Worm (Caenorhabditis elegans) whole organism, late embryonic: ENCODE measurements around the gene col-68.

ENCODE experiments used
- ama-1 ChIP-seq: fragments of 150-350 bp; optimal IDR thresholded peaks from 2 replicates; lab custom pipeline; 2014
- ceh-19 ChIP-seq: fragments of 200-800 bp; sonication (Bioruptor generic); optimal IDR thresholded peaks from 2 replicates; lab custom pipeline; 2018; ENCODE audit warnings: mild to moderate bottlenecking, missing genetic modification characterization, missing compliant biosample characterization
- ceh-48 ChIP-seq: sonication (generic microtip); optimal IDR thresholded peaks from 2 replicates; lab custom pipeline; 2016; ENCODE audit warnings: missing genetic modification characterization, inconsistent platforms, missing compliant biosample characterization
- dve-1 ChIP-seq: sonication (generic microtip); optimal IDR thresholded peaks from 2 replicates; lab custom pipeline; 2017; ENCODE audit warnings: antibody characterized with exemption, mild to moderate bottlenecking, missing genetic modification characterization, missing compliant biosample characterization
- elt-2 ChIP-seq: sonication (generic microtip); optimal IDR thresholded peaks from 2 replicates; lab custom pipeline; 2016; ENCODE audit warnings: missing genetic modification reagents, missing genetic modification characterization, missing compliant biosample characterization
- fkh-6 ChIP-seq: sonication (generic microtip); optimal IDR thresholded peaks from 2 replicates; lab custom pipeline; 2016; ENCODE audit warnings: missing genetic modification characterization, missing compliant biosample characterization
- hlh-30 ChIP-seq: sonication (generic microtip); optimal IDR thresholded peaks from 2 replicates; lab custom pipeline; 2017; ENCODE audit warnings: antibody characterized with exemption, missing genetic modification characterization, missing compliant biosample characterization; ENCODE audit not compliant: insufficient read depth
- nhr-11 ChIP-seq: fragments of 150-350 bp; optimal IDR thresholded peaks from 2 replicates; lab custom pipeline; 2014; ENCODE audit warnings: missing biosample characterization, missing genetic modification characterization
- pag-3 ChIP-seq: sonication (generic microtip); optimal IDR thresholded peaks from 2 replicates; lab custom pipeline; 2016; ENCODE audit warnings: missing compliant biosample characterization, missing genetic modification characterization, borderline replicate concordance
- pha-4 ChIP-seq: fragments of 150-350 bp; optimal IDR thresholded peaks from 2 replicates; lab custom pipeline; 2018; ENCODE audit warnings: missing biosample characterization, missing genetic modification reagents, missing genetic modification characterization
- pqm-1 ChIP-seq: sonication (generic microtip); optimal IDR thresholded peaks from 2 replicates; lab custom pipeline; 2016; ENCODE audit warnings: missing genetic modification characterization, missing compliant biosample characterization
- tbx-2 ChIP-seq: sonication (generic microtip); optimal IDR thresholded peaks from 2 replicates; lab custom pipeline; 2016; ENCODE audit warnings: missing genetic modification characterization, missing compliant biosample characterization
- unc-3 ChIP-seq, 2 experiments: fragments of 200-800 bp in 1 of 2; sonication (Bioruptor generic) in 1 of 2; sonication (generic microtip) in 1 of 2; conservative IDR thresholded peaks in 1 of 2; optimal IDR thresholded peaks in 1 of 2; 2 replicates each; pipeline versions ENCODE4 v1.3.6 to Lab custom; 2016 to 2022; ENCODE audit warnings: missing compliant biosample characterization in 2 of 2, missing genetic modification characterization in 2 of 2, missing genetic modification reagents in 1 of 2
- unc-55 ChIP-seq: sonication (generic microtip); optimal IDR thresholded peaks from 2 replicates; lab custom pipeline; 2017; ENCODE audit warnings: missing biosample characterization, missing genetic modification reagents, missing genetic modification characterization

- TF ChIP-seq fkh-6 (tag; lab: Kevin White, UChicago), result no peak
- no peak for TF ChIP-seq ama-1 (lab: Kevin White, UChicago)
- no peak for TF ChIP-seq unc-55 (GFP tag; lab: Kevin White, UChicago)
- no peak for TF ChIP-seq pag-3
- TF ChIP-seq pha-4 (tag; lab: Kevin White, UChicago), result no peak
- no peak for TF ChIP-seq dve-1
- no peak for TF ChIP-seq tbx-2 (tag; lab: Kevin White, UChicago)
- TF ChIP-seq pqm-1, result no peak
- TF ChIP-seq unc-3 (GFP tag; conservative IDR thresholded peaks at IDR 0.05; lab: Robert Waterston, UW), result no peak
- no peak for TF ChIP-seq unc-3 (tag; optimal IDR thresholded peaks at IDR 0.05; lab: Kevin White, UChicago)
- no peak for TF ChIP-seq ceh-48
- no peak for TF ChIP-seq ceh-19 (GFP tag; lab: Kevin White, UChicago)
- no peak for TF ChIP-seq elt-2 (tag; lab: Kevin White, UChicago)
- no peak for TF ChIP-seq nhr-11 (tag; lab: Kevin White, UChicago)
- TF ChIP-seq hlh-30 (tag; lab: Kevin White, UChicago), result no peak
Observed at ce11 chrII:129770-130169, 25.4 kb downstream of the col-68 start.
